Worm (Caenorhabditis elegans): Measurements from ENCODE around the gene F25B4.7.

DNA sequence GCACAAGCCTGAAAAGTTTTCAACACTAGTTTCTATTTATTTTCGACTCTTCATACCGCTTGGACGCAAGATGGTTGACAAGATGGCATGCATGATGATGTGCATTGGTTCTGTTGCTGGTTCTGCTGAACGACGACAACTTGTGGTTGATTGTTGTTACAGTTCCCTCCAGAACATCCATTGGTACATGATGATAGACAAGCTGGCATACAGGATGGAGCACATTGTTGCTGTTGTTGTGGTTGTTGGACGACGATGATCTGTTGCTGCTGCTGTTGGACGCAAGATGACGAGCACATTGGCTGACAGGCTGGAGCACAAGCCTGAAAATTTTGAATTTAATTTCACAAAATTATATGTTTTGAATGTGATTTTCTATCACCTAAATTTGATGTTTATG is 14.8 kb downstream of the F25B4.7 start:
- no peak for TF ChIP-seq nhr-2 (tag; optimal IDR thresholded peaks at IDR 0.05)
- no peak for TF ChIP-seq nhr-12 (tag; optimal IDR thresholded peaks at IDR 0.05)
- TF ChIP-seq mep-1 (tag; optimal IDR thresholded peaks at IDR 0.05): no peak
- no peak for TF ChIP-seq nhr-76 (tag; optimal IDR thresholded peaks at IDR 0.05)
- no peak for TF ChIP-seq nhr-237 (tag; optimal IDR thresholded peaks at IDR 0.05)
- no peak for TF ChIP-seq cnd-1 (tag; optimal IDR thresholded peaks at IDR 0.05)
- no peak for TF ChIP-seq elt-1 (tag; optimal IDR thresholded peaks at IDR 0.05; ENCODE audit: borderline replicate concordance, insufficient read depth)
- no peak for TF ChIP-seq ztf-11 (tag; optimal IDR thresholded peaks at IDR 0.05)
- TF ChIP-seq snpc-4 (tag; optimal IDR thresholded peaks at IDR 0.05): no peak

All from whole organism, mixed stage, embryonic.